Worm (Caenorhabditis elegans): ENCODE measurements around the gene F49F1.15.

ce11 chrIV:4078901-4079300 lies 35.5 kb downstream of the F49F1.15 start, which contains the start of gene C35B1.8:
- TF ChIP-seq ztf-29 (GFP tag; IDR thresholded peaks at IDR 0.05) (no peak), klf-2 (GFP tag; conservative IDR thresholded peaks at IDR 0.05) (no peak), T22C8.4 (GFP tag; IDR thresholded peaks at IDR 0.05) (no peak)

All from whole organism, midembryonic.